Worm (Caenorhabditis elegans): ENCODE measurements around the gene fdgt-1.

ce11 chrII:1550501-1550900 lies 46.1 kb downstream of the fdgt-1 start, which contains the start of the genes fbxb-52 and fbxb-51:
- TF ChIP-seq daf-12 (tag; optimal IDR thresholded peaks at IDR 0.05): no peak
- TF ChIP-seq ztf-11 (tag; optimal IDR thresholded peaks at IDR 0.05): no peak
- no peak for TF ChIP-seq elt-1 (tag; optimal IDR thresholded peaks at IDR 0.05)
- no peak for TF ChIP-seq nhr-77 (tag; optimal IDR thresholded peaks at IDR 0.05)
- TF ChIP-seq aly-2 (tag; optimal IDR thresholded peaks at IDR 0.05): no peak
- no peak for TF ChIP-seq ztf-4 (tag; optimal IDR thresholded peaks at IDR 0.05)
- no peak for TF ChIP-seq ceh-16 (tag; optimal IDR thresholded peaks at IDR 0.05)
- no peak for TF ChIP-seq ceh-82 (tag; optimal IDR thresholded peaks at IDR 0.05)
- TF ChIP-seq nhr-28 (tag; optimal IDR thresholded peaks at IDR 0.05): no peak
- no peak for TF ChIP-seq nhr-11 (tag; optimal IDR thresholded peaks at IDR 0.05)
- TF ChIP-seq ZK546.5 (tag; optimal IDR thresholded peaks at IDR 0.05): no peak
- no peak for TF ChIP-seq unc-62 (GFP tag; optimal IDR thresholded peaks at IDR 0.05)
- no peak for TF ChIP-seq unc-39 (tag; optimal IDR thresholded peaks at IDR 0.05)
- no peak for TF ChIP-seq hmg-11 (tag; optimal IDR thresholded peaks at IDR 0.05)
